Fruit fly (Drosophila melanogaster): ENCODE measurements around the gene CG2983.

CG2983 gene

dm6 chr2L:2872968-2873728, 25.7 kb downstream of the CG2983 start (continued):
- TF ChIP-seq CG13287 (GFP tag; IDR thresholded peaks at IDR 0.05; ENCODE audit: partially characterized antibody) (no peak), br (optimal IDR thresholded peaks at IDR 0.05) (no peak), lab (GFP tag; optimal IDR thresholded peaks at IDR 0.05) (peak; percentile 46), CG6854 (GFP tag; optimal IDR thresholded peaks at IDR 0.05) (peak; percentile 65), D (optimal IDR thresholded peaks at IDR 0.05) (no peak), D (GFP tag; optimal IDR thresholded peaks at IDR 0.05) (peak; percentile 45), CG12942 (GFP tag; optimal IDR thresholded peaks at IDR 0.05) (no peak), CG15696 (tag; optimal IDR thresholded peaks at IDR 0.05) (no peak), Mrtf (GFP tag; IDR thresholded peaks at IDR 0.05) (peak; percentile 42; the same call in 1 of the 3 replicates), eve (GFP tag; optimal IDR thresholded peaks at IDR 0.05) (no peak), PHDP (tag; optimal IDR thresholded peaks at IDR 0.05) (no peak), tup (GFP tag; optimal IDR thresholded peaks at IDR 0.05) (no peak), CG1792 (GFP tag; optimal IDR thresholded peaks at IDR 0.05) (no peak), klu (GFP tag; IDR thresholded peaks at IDR 0.05) (no peak), chif (GFP tag; optimal IDR thresholded peaks at IDR 0.05) (peak in 1 of 2 experiments; percentile 19), CG7271 (tag; optimal IDR thresholded peaks at IDR 0.05) (no peak), toy (GFP tag; IDR thresholded peaks at IDR 0.05) (peak; percentile 47; the same call in 1 of the 2 replicates), CG7372 (GFP tag; IDR thresholded peaks at IDR 0.05) (no peak), fd64A (GFP tag; optimal IDR thresholded peaks at IDR 0.05) (no peak), CG15269 (tag; optimal IDR thresholded peaks at IDR 0.05) (peak; percentile 41), crp (GFP tag; optimal IDR thresholded peaks at IDR 0.05) (no peak), cad (GFP tag; optimal IDR thresholded peaks at IDR 0.05) (no peak), CG4617 (GFP tag; optimal IDR thresholded peaks at IDR 0.05; ENCODE audit: borderline replicate concordance) (no peak), Hmr (GFP tag; optimal IDR thresholded peaks at IDR 0.05) (peak; percentile 35), Oli (tag; optimal IDR thresholded peaks at IDR 0.05) (peak; percentile 16), CG18599 (GFP tag; optimal IDR thresholded peaks at IDR 0.05) (peak; percentile 25), zf30C (GFP tag; optimal IDR thresholded peaks at IDR 0.05) (peak; percentile 79), lmd (GFP tag; IDR thresholded peaks at IDR 0.05) (peak; percentile 23; the same call in 1 of the 2 replicates), CG8388 (GFP tag; optimal IDR thresholded peaks at IDR 0.05) (no peak), cwo (GFP tag; optimal IDR thresholded peaks at IDR 0.05) (no peak), CG4360 (GFP tag; IDR thresholded peaks at IDR 0.05) (no peak), Dp (GFP tag; optimal IDR thresholded peaks at IDR 0.05) (no peak), bowl (GFP tag; IDR thresholded peaks at IDR 0.05) (no peak), CG11723 (GFP tag; optimal IDR thresholded peaks at IDR 0.05) (no peak), danr (GFP tag; IDR thresholded peaks at IDR 0.05) (no peak), Xrp1 (GFP tag; IDR thresholded peaks at IDR 0.05) (peak; percentile 43; the same call in 1 of the 2 replicates), CG3407 (GFP tag; optimal IDR thresholded peaks at IDR 0.05) (no peak), eyg (GFP tag; optimal IDR thresholded peaks at IDR 0.05) (no peak), CG34376 (GFP tag; optimal IDR thresholded peaks at IDR 0.05) (no peak), CG6689 (GFP tag; IDR thresholded peaks at IDR 0.05) (no peak), unpg (GFP tag; optimal IDR thresholded peaks at IDR 0.05) (no peak), en (GFP tag; optimal IDR thresholded peaks at IDR 0.05) (no peak), dmrt11E (tag; optimal IDR thresholded peaks at IDR 0.05) (no peak), YL-1 (GFP tag; optimal IDR thresholded peaks at IDR 0.05) (no peak), Doc3 (GFP tag; IDR thresholded peaks at IDR 0.05; ENCODE audit: partially characterized antibody) (no peak), CG16863 (GFP tag; optimal IDR thresholded peaks at IDR 0.05) (no peak), zen2 (GFP tag; IDR thresholded peaks at IDR 0.05; ENCODE audit: partially characterized antibody) (no peak), TFAM (GFP tag; optimal IDR thresholded peaks at IDR 0.05) (no peak), Dek (tag; optimal IDR thresholded peaks at IDR 0.05) (no peak)

Measured in whole organism, embryonic.